Worm (Caenorhabditis elegans) whole organism, L4 larva: ENCODE measurements around the gene sdha-1.
A peak's percentile ranks its signal among the peaks of the same experiment; 100 is the strongest.

Source experiments
- D1046.2 ChIP-seq: fragments of 200-800 bp; sonication (Bioruptor generic); IDR thresholded peaks from 2 replicates; pipeline ENCODE4 v1.3.6; 2022; ENCODE audit warnings: missing genetic modification characterization, missing compliant biosample characterization
- F49E8.2 ChIP-seq: sonication (generic microtip); optimal IDR thresholded peaks from 2 replicates; lab custom pipeline; 2016; ENCODE audit warnings: missing compliant biosample characterization, mild to moderate bottlenecking, missing genetic modification characterization, borderline replicate concordance
- R02D3.7 ChIP-seq: fragments of 150-350 bp; sonication (generic microtip); optimal IDR thresholded peaks from 3 replicates; lab custom pipeline; 2014; ENCODE audit warnings: missing biosample characterization, missing genetic modification characterization
- T26A8.4 ChIP-seq: fragments of 200-800 bp; sonication (Bioruptor generic); IDR thresholded peaks from 2 replicates; pipeline ENCODE4 v1.3.6; 2022; ENCODE audit warnings: missing genetic modification characterization, missing compliant biosample characterization
- Y48G9A.11 ChIP-seq: fragments of 200-800 bp; sonication (Bioruptor generic); IDR thresholded peaks from 2 replicates; pipeline ENCODE4 v1.3.6; 2022; ENCODE audit warnings: missing genetic modification reagents, missing genetic modification characterization, missing compliant biosample characterization
- Y5F2A.4 ChIP-seq: fragments of 200-800 bp; sonication (Bioruptor generic); optimal IDR thresholded peaks from 2 replicates; lab custom pipeline; 2018; ENCODE audit warnings: mild to moderate bottlenecking, missing genetic modification characterization, missing compliant biosample characterization
- Y75B8A.6 ChIP-seq: fragments of 200-800 bp; sonication (Bioruptor generic); IDR thresholded peaks from 2 replicates; pipeline ENCODE4 v1.3.6; 2022; ENCODE audit warnings: missing genetic modification reagents, missing genetic modification characterization, missing compliant biosample characterization
- ZK546.5 ChIP-seq, 2 experiments: sonication (generic microtip); optimal IDR thresholded peaks; 2 replicates each; lab custom pipeline; 2017; ENCODE audit warnings: missing biosample characterization in 2 of 2, missing genetic modification characterization in 2 of 2
- aha-1 ChIP-seq: fragments of 150-350 bp; peaks from one replicate; lab custom pipeline; 2014; ENCODE audit warnings: missing biosample characterization, missing genetic modification characterization
- arid-1 ChIP-seq: fragments of 200-800 bp; sonication (Bioruptor generic); conservative IDR thresholded peaks from 2 replicates; pipeline ENCODE4 v1.3.6; 2022; ENCODE audit warnings: missing genetic modification reagents, missing genetic modification characterization, missing compliant biosample characterization
- attf-4 ChIP-seq: sonication (generic microtip); optimal IDR thresholded peaks from 3 replicates; lab custom pipeline; 2017; ENCODE audit warnings: missing biosample characterization, missing genetic modification characterization
- ceh-62 ChIP-seq: sonication (generic microtip); optimal IDR thresholded peaks from 2 replicates; lab custom pipeline; 2017; ENCODE audit warnings: missing biosample characterization, missing genetic modification characterization
- ces-1 ChIP-seq: fragments of 150-350 bp; sonication (generic microtip); optimal IDR thresholded peaks from 4 replicates; lab custom pipeline; 2014; ENCODE audit warnings: missing biosample characterization, missing genetic modification reagents, missing genetic modification characterization
- cey-2 ChIP-seq: sonication (generic microtip); optimal IDR thresholded peaks from 3 replicates; lab custom pipeline; 2017; ENCODE audit warnings: missing genetic modification characterization, mild to moderate bottlenecking, missing compliant biosample characterization, antibody characterized with exemption, borderline replicate concordance; ENCODE audit not compliant: insufficient read depth
- daf-12 ChIP-seq: fragments of 150-350 bp; optimal IDR thresholded peaks from 2 replicates; lab custom pipeline; 2014; ENCODE audit warnings: missing biosample characterization, missing genetic modification reagents, missing genetic modification characterization
- daf-8 ChIP-seq: fragments of 200-800 bp; sonication (Bioruptor generic); IDR thresholded peaks from 2 replicates; pipeline ENCODE4 v1.3.6; 2022; ENCODE audit warnings: missing genetic modification characterization, missing compliant biosample characterization
- dve-1 ChIP-seq: sonication (generic microtip); optimal IDR thresholded peaks from 2 replicates; lab custom pipeline; 2017; ENCODE audit warnings: antibody characterized with exemption, mild to moderate bottlenecking, missing genetic modification characterization, missing compliant biosample characterization; ENCODE audit not compliant: insufficient read depth
- gei-8 ChIP-seq: fragments of 200-800 bp; sonication (Bioruptor generic); optimal IDR thresholded peaks from 2 replicates; lab custom pipeline; 2018; ENCODE audit warnings: mild to moderate bottlenecking, missing genetic modification characterization, missing compliant biosample characterization
- hlh-11 ChIP-seq: fragments of 200-800 bp; sonication (Bioruptor generic); optimal IDR thresholded peaks from 2 replicates; lab custom pipeline; 2018; ENCODE audit warnings: mild to moderate bottlenecking, missing genetic modification characterization, missing compliant biosample characterization
- hlh-30 ChIP-seq: sonication (generic microtip); optimal IDR thresholded peaks from 2 replicates; lab custom pipeline; 2017; ENCODE audit warnings: antibody characterized with exemption, mild to moderate bottlenecking, missing genetic modification characterization, missing compliant biosample characterization; ENCODE audit not compliant: insufficient read depth
- lim-7 ChIP-seq: fragments of 200-800 bp; sonication (Bioruptor generic); IDR thresholded peaks from 2 replicates; pipeline ENCODE4 v1.3.6; 2022; ENCODE audit warnings: missing genetic modification characterization, missing compliant biosample characterization
- lin-1 ChIP-seq: fragments of 200-800 bp; sonication (Bioruptor generic); IDR thresholded peaks from 2 replicates; pipeline ENCODE4 v1.3.6; 2022; ENCODE audit warnings: missing genetic modification reagents, missing genetic modification characterization, missing compliant biosample characterization
- lin-15B ChIP-seq: fragments of 150-350 bp; sonication (generic microtip); optimal IDR thresholded peaks from 3 replicates; lab custom pipeline; 2014; ENCODE audit warnings: missing biosample characterization, missing genetic modification characterization
- lin-39 ChIP-seq: fragments of 150-350 bp; optimal IDR thresholded peaks from 2 replicates; lab custom pipeline; 2014; ENCODE audit warnings: missing biosample characterization, missing genetic modification reagents, missing genetic modification characterization
- madf-5 ChIP-seq, 2 experiments: fragments of 200-800 bp; sonication (Bioruptor generic); IDR thresholded peaks; 2 replicates each; pipeline ENCODE4 v1.3.6; 2022; ENCODE audit warnings: missing compliant biosample characterization in 2 of 2, missing genetic modification characterization in 2 of 2
- madf-9 ChIP-seq: fragments of 200-800 bp; sonication (Bioruptor generic); conservative IDR thresholded peaks from 2 replicates; pipeline ENCODE4 v1.3.6; 2022; ENCODE audit warnings: missing genetic modification reagents, missing genetic modification characterization, missing compliant biosample characterization
- mep-1 ChIP-seq: fragments of 150-350 bp; sonication (generic microtip); optimal IDR thresholded peaks from 3 replicates; lab custom pipeline; 2014; ENCODE audit warnings: missing biosample characterization, missing genetic modification characterization
- mes-2 ChIP-seq: sonication (generic microtip); optimal IDR thresholded peaks from 2 replicates; lab custom pipeline; 2016; ENCODE audit warnings: missing genotype, mild to moderate bottlenecking, missing genetic modification characterization, missing compliant biosample characterization; ENCODE audit not compliant: poor library complexity, severe bottlenecking
- mxl-2 ChIP-seq: fragments of 200-800 bp; sonication (Bioruptor generic); conservative IDR thresholded peaks from 2 replicates; pipeline ENCODE4 v1.3.6; 2022; ENCODE audit warnings: missing genetic modification reagents, missing genetic modification characterization, missing compliant biosample characterization
- nhr-237 ChIP-seq: sonication (generic microtip); optimal IDR thresholded peaks from 2 replicates; lab custom pipeline; 2017; ENCODE audit warnings: missing biosample characterization, missing genetic modification characterization
- nhr-25 ChIP-seq: sonication (generic microtip); optimal IDR thresholded peaks from 2 replicates; lab custom pipeline; 2017; ENCODE audit warnings: missing genetic modification characterization, mild to moderate bottlenecking, missing compliant biosample characterization, antibody characterized with exemption, moderate library complexity, borderline replicate concordance; ENCODE audit not compliant: insufficient read depth
- nhr-48 ChIP-seq: sonication (generic microtip); optimal IDR thresholded peaks from 2 replicates; lab custom pipeline; 2016; ENCODE audit warnings: mild to moderate bottlenecking, missing genetic modification characterization, missing compliant biosample characterization
- pha-4 ChIP-seq, 2 experiments: fragments of 150-350 bp in 1 of 2; fragments of 200-800 bp in 1 of 2; sonication (Bioruptor generic) in 1 of 2; IDR thresholded peaks in 1 of 2; optimal IDR thresholded peaks in 1 of 2; 2 replicates each; pipeline versions ENCODE4 v1.3.6 to Lab custom; 2014 to 2022; ENCODE audit warnings: missing genetic modification characterization in 2 of 2, missing genetic modification reagents in 2 of 2, missing biosample characterization in 1 of 2, missing compliant biosample characterization in 1 of 2
- pqm-1 ChIP-seq: sonication (generic microtip); optimal IDR thresholded peaks from 2 replicates; lab custom pipeline; 2017; ENCODE audit warnings: missing biosample characterization, missing genetic modification characterization
- saeg-2 ChIP-seq: fragments of 200-800 bp; sonication (Bioruptor generic); IDR thresholded peaks from 2 replicates; pipeline ENCODE4 v1.3.6; 2022; ENCODE audit warnings: missing genetic modification reagents, missing genetic modification characterization, missing compliant biosample characterization
- spr-3 ChIP-seq: fragments of 200-800 bp; sonication (Bioruptor generic); optimal IDR thresholded peaks from 2 replicates; lab custom pipeline; 2018; ENCODE audit warnings: mild to moderate bottlenecking, missing genetic modification characterization, missing compliant biosample characterization
- tag-97 ChIP-seq: fragments of 200-800 bp; sonication (Bioruptor generic); IDR thresholded peaks from 2 replicates; pipeline ENCODE4 v1.3.6; 2022; ENCODE audit warnings: missing genetic modification characterization, missing compliant biosample characterization
- unc-130 ChIP-seq: sonication (generic microtip); optimal IDR thresholded peaks from 2 replicates; lab custom pipeline; 2016; ENCODE audit warnings: missing genetic modification reagents, missing genetic modification characterization, missing compliant biosample characterization
- unc-39 ChIP-seq: sonication (generic microtip); optimal IDR thresholded peaks from 2 replicates; lab custom pipeline; 2017; ENCODE audit warnings: missing biosample characterization, missing genetic modification characterization
- zag-1 ChIP-seq: fragments of 150-350 bp; optimal IDR thresholded peaks from 2 replicates; lab custom pipeline; 2014; ENCODE audit warnings: missing biosample characterization, missing genetic modification characterization
- zfp-3 ChIP-seq: fragments of 200-800 bp; sonication (Bioruptor generic); conservative IDR thresholded peaks from 2 replicates; pipeline ENCODE4 v1.3.6; 2022; ENCODE audit warnings: missing genetic modification reagents, missing genetic modification characterization, missing compliant biosample characterization
- zip-2 ChIP-seq: fragments of 150-350 bp; optimal IDR thresholded peaks from 2 replicates; lab custom pipeline; 2014; ENCODE audit warnings: missing biosample characterization, missing genetic modification characterization
- ztf-11 ChIP-seq: fragments of 150-350 bp; optimal IDR thresholded peaks from 2 replicates; lab custom pipeline; 2014; ENCODE audit warnings: missing biosample characterization, missing genetic modification characterization
- ztf-7 ChIP-seq: fragments of 150-350 bp; optimal IDR thresholded peaks from 2 replicates; lab custom pipeline; 2014; ENCODE audit warnings: missing biosample characterization, missing genetic modification characterization

The sdha-1 gene

DNA sequence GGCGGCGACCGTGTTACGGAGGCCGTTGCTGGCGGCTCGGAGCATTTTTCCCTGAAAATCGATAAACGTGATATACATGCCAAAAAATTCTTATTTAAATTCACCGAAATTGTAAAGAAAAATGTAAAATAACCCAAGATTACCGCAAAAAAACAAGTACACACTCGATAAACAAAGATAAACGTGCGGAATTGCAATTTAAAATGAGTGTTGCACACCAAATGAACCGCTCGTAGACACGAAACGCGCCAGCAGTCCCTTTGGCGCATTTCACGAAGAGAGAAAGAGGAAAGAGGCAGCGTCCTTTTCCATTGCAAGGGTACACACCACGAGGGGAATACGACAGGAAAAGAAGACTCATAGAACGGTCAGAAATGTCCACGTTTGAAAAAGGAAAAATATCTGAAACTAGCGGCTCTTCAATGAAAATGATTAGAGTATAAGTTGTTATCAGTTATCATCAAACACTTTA lies at the start of gene sdha-1 (continued):
- TF ChIP-seq mep-1 (peak; percentile 97), madf-9 (GFP tag; lab: Robert Waterston, UW) (no peak), tag-97 (GFP tag; lab: Robert Waterston, UW) (no peak), lin-1 (GFP tag; lab: Robert Waterston, UW) (no peak)

DNA sequence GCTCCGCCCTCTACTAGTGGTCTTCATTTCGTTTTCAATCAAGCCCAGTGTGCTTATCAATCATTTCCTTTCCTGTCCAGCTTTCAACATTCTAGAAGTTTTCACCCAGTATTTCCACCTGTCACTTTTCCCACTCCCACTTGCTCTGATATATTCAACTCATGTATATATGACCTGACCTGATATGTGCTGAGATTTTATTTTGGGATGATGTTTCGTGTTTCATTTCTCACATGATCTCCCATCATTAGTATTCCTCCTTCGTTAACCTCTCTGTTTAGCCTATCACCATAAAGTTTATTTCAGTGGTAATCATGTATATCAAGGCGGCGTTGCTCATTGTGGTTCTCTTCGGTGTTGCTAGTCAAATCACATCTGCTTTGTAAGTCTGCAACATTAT lies 47.1 kb upstream of the sdha-1 start, which contains the start of gene nlp-7:
Gene nlp-7, plus strand, starts transcription at position 301 of the 400 bp plus-strand sequence.
- no peak for TF ChIP-seq madf-5 (GFP tag; IDR thresholded peaks at IDR 0.05; lab: Robert Waterston, UW)
- TF ChIP-seq R02D3.7 (tag; lab: Kevin White, UChicago): no peak
- TF ChIP-seq lin-1 (GFP tag; lab: Robert Waterston, UW): no peak
- TF ChIP-seq aha-1: no peak
- TF ChIP-seq spr-3 (GFP tag; lab: Kevin White, UChicago): no peak
- TF ChIP-seq hlh-11 (tag; lab: Kevin White, UChicago): no peak
- TF ChIP-seq ztf-11 (tag; lab: Kevin White, UChicago): no peak
- no peak for TF ChIP-seq arid-1
- no peak for TF ChIP-seq saeg-2
- TF ChIP-seq zag-1 (tag; lab: Kevin White, UChicago): no peak
- TF ChIP-seq F49E8.2 (tag; lab: Kevin White, UChicago): no peak
- TF ChIP-seq mxl-2 (GFP tag; lab: Robert Waterston, UW): no peak
- no peak for TF ChIP-seq mes-2
- TF ChIP-seq pha-4 (GFP tag; IDR thresholded peaks at IDR 0.05; lab: Robert Waterston, UW): no peak
- no peak for TF ChIP-seq pha-4 (tag; optimal IDR thresholded peaks at IDR 0.05; lab: Kevin White, UChicago)
- TF ChIP-seq nhr-48 (tag; lab: Kevin White, UChicago): no peak
- TF ChIP-seq D1046.2: no peak
- TF ChIP-seq lim-7 (GFP tag; lab: Robert Waterston, UW): no peak

DNA sequence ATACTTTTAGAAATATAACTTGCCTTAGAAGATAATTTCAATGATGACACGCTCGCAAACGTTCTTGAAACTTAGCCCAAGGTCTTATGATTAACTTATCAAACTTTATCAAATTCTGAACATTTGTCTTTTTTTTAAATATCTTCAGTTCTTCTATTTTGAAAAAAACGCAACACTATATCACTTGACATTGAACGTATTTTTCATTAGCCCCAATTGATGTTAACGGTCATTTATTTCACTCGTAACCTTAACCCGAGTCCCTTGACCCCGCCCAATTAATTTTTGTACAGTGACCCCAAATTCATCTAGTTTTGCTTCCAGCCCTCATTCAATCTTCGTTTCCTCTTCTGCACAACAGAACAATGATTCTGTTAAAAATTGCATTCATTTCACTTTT lies 40.0 kb upstream of the sdha-1 start, which contains the start of gene F18E9.3:
Gene F18E9.3, plus strand, starts transcription at position 311 of the 400 bp plus-strand sequence.
- TF ChIP-seq lin-15B (tag; lab: Kevin White, UChicago): no peak
- TF ChIP-seq saeg-2: no peak
- TF ChIP-seq T26A8.4 (GFP tag; lab: Robert Waterston, UW): no peak
- TF ChIP-seq mes-2: no peak
- no peak for TF ChIP-seq pqm-1 (tag; lab: Kevin White, UChicago)
- TF ChIP-seq hlh-30 (tag; lab: Kevin White, UChicago): peak; percentile 15
- no peak for TF ChIP-seq ceh-62 (tag; lab: Kevin White, UChicago)
- TF ChIP-seq zip-2 (tag; lab: Kevin White, UChicago): no peak
- no peak for TF ChIP-seq cey-2 (tag; lab: Kevin White, UChicago)
- no peak for TF ChIP-seq lin-39 (tag; lab: Kevin White, UChicago)
- TF ChIP-seq nhr-25 (tag; lab: Kevin White, UChicago): no peak
- TF ChIP-seq aha-1: peak; percentile 96
- no peak for TF ChIP-seq ces-1 (GFP tag; lab: Kevin White, UChicago)
- TF ChIP-seq unc-39: no peak
- TF ChIP-seq dve-1 (tag; lab: Kevin White, UChicago): no peak
- no peak for TF ChIP-seq mxl-2 (GFP tag; lab: Robert Waterston, UW)
- TF ChIP-seq, all 104 proteins: peak for 2

DNA sequence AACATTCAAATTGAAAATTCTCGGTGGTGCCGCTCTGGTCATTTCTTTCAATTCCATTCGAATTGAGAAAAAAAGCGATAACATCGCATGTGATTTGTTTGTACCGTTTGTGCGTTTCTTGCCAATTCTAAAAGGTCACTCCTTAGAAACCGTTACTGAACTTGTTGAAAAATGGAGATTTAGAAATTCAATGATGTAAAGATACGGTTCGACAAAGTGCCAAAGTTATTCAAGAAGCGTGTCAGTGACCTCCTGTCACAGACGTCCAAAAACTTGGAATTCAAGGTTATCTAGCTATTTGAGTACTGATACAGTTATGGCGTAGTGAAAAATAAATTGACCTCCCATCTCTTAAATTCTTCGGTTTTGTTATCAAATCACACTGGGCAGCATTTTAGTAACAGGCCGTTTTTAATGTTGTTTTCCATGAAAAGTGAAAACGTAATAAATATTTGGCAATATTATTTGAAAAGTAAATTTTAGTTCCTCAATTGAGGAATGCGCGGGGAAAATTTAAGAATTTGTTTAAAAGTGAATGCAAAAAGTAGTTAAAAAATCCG lies 39.1 kb upstream of the sdha-1 start:
- TF ChIP-seq dve-1 (tag; lab: Kevin White, UChicago): no peak
- TF ChIP-seq Y75B8A.6 (GFP tag; lab: Robert Waterston, UW): no peak
- TF ChIP-seq T26A8.4 (GFP tag; lab: Robert Waterston, UW): no peak
- TF ChIP-seq gei-8: no peak
- TF ChIP-seq mxl-2 (GFP tag; lab: Robert Waterston, UW): no peak
- no peak for TF ChIP-seq nhr-237 (tag; lab: Kevin White, UChicago)
- no peak for TF ChIP-seq Y5F2A.4 (GFP tag; lab: Kevin White, UChicago)
- TF ChIP-seq attf-4: no peak
- no peak for TF ChIP-seq ZK546.5 (tag; optimal IDR thresholded peaks at IDR 0.05; lab: Kevin White, UChicago)
- TF ChIP-seq daf-12 (tag; lab: Kevin White, UChicago): no peak
- no peak for TF ChIP-seq aha-1
- TF ChIP-seq Y48G9A.11 (GFP tag; lab: Robert Waterston, UW): no peak
- no peak for TF ChIP-seq zfp-3 (GFP tag; lab: Robert Waterston, UW)
- no peak for TF ChIP-seq spr-3 (GFP tag; lab: Kevin White, UChicago)
- TF ChIP-seq unc-130 (GFP tag; lab: Kevin White, UChicago): no peak
- TF ChIP-seq hlh-30 (tag; lab: Kevin White, UChicago): no peak
- no peak for TF ChIP-seq ztf-7 (tag; lab: Kevin White, UChicago)
- TF ChIP-seq daf-8: no peak
